Worm (Caenorhabditis elegans) whole organism, L4/young adult: ENCODE measurements around the gene C29A12.1.

Experiments
- W03F9.2 ChIP-seq: fragments of 150-350 bp; optimal IDR thresholded peaks from 2 replicates; lab custom pipeline; 2014; ENCODE audit warnings: missing biosample characterization, missing genetic modification characterization
- dao-5 ChIP-seq: sonication (generic microtip); optimal IDR thresholded peaks from 2 replicates; lab custom pipeline; 2016; ENCODE audit warnings: missing genotype, missing genetic modification characterization, moderate library complexity, missing compliant biosample characterization
- him-1 ChIP-seq: sonication (generic microtip); optimal IDR thresholded peaks from 2 replicates; lab custom pipeline; 2016; ENCODE audit warnings: missing genotype, missing genetic modification reagents, missing genetic modification characterization, missing compliant biosample characterization

ce11 chrV:10859048-10859637, 45.9 kb upstream of the C29A12.1 start:
- TF ChIP-seq him-1 (tag; lab: Kevin White, UChicago) (no peak), W03F9.2 (tag; lab: Kevin White, UChicago) (no peak), dao-5 (tag; lab: Kevin White, UChicago) (no peak)
